Worm (Caenorhabditis elegans) whole organism, young adult: ENCODE results near the gene fbxa-82.

Experiments
- B0019.2 ChIP-seq: fragments of 200-800 bp; sonication (Bioruptor generic); conservative IDR thresholded peaks from 2 replicates; pipeline ENCODE4 v1.3.6; 2022; ENCODE audit warnings: missing genetic modification reagents, missing genetic modification characterization, missing compliant biosample characterization
- D2030.7 ChIP-seq: fragments of 200-800 bp; sonication (Bioruptor generic); IDR thresholded peaks from 2 replicates; pipeline ENCODE4 v1.3.6; 2022; ENCODE audit warnings: missing genetic modification reagents, missing genetic modification characterization, missing compliant biosample characterization
- F23B12.7 ChIP-seq: sonication (generic microtip); optimal IDR thresholded peaks from 2 replicates; lab custom pipeline; 2017; ENCODE audit warnings: missing genetic modification characterization, mild to moderate bottlenecking, missing compliant biosample characterization, antibody characterized with exemption, moderate library complexity; ENCODE audit not compliant: insufficient read depth
- F49E8.2 ChIP-seq: sonication (generic microtip); optimal IDR thresholded peaks from 3 replicates; lab custom pipeline; 2017; ENCODE audit warnings: missing genetic modification characterization, mild to moderate bottlenecking, missing compliant biosample characterization, antibody characterized with exemption, moderate library complexity; ENCODE audit not compliant: insufficient read depth
- F57C9.4 ChIP-seq: sonication (generic microtip); optimal IDR thresholded peaks from 2 replicates; lab custom pipeline; 2017; ENCODE audit warnings: mild to moderate bottlenecking, missing genetic modification characterization, missing compliant biosample characterization
- Y53F4B.3 ChIP-seq: fragments of 200-800 bp; sonication (Bioruptor generic); IDR thresholded peaks from 2 replicates; pipeline ENCODE4 v1.3.6; 2022; ENCODE audit warnings: missing genetic modification reagents, missing genetic modification characterization, missing compliant biosample characterization
- Y56A3A.18 ChIP-seq: fragments of 200-800 bp; sonication (Bioruptor generic); IDR thresholded peaks from 2 replicates; pipeline ENCODE4 v1.3.6; 2022; ENCODE audit warnings: missing genetic modification reagents, missing genetic modification characterization, missing compliant biosample characterization
- Y67H2A.10 ChIP-seq: fragments of 200-800 bp; sonication (Bioruptor generic); conservative IDR thresholded peaks from 2 replicates; pipeline ENCODE4 v1.3.6; 2022; ENCODE audit warnings: missing genetic modification reagents, missing genetic modification characterization, missing compliant biosample characterization
- Y95B8A.8 ChIP-seq: fragments of 200-800 bp; sonication (Bioruptor generic); IDR thresholded peaks from 2 replicates; pipeline ENCODE4 v1.3.6; 2022; ENCODE audit warnings: missing genetic modification reagents, missing genetic modification characterization, missing compliant biosample characterization
- ZK185.1 ChIP-seq: sonication (generic microtip); optimal IDR thresholded peaks from 2 replicates; lab custom pipeline; 2016; ENCODE audit warnings: mild to moderate bottlenecking, missing genetic modification characterization, missing compliant biosample characterization; ENCODE audit not compliant: poor library complexity, severe bottlenecking
- akir-1 ChIP-seq: fragments of 200-800 bp; sonication (Bioruptor generic); optimal IDR thresholded peaks from 2 replicates; lab custom pipeline; 2018; ENCODE audit warnings: mild to moderate bottlenecking, missing genetic modification characterization, moderate library complexity, missing compliant biosample characterization
- athp-1 ChIP-seq: sonication (generic microtip); optimal IDR thresholded peaks from 2 replicates; lab custom pipeline; 2017; ENCODE audit warnings: mild to moderate bottlenecking, missing genetic modification characterization, missing compliant biosample characterization
- attf-3 ChIP-seq: fragments of 200-800 bp; sonication (Bioruptor generic); conservative IDR thresholded peaks from 2 replicates; pipeline ENCODE4 v1.3.6; 2022; ENCODE audit warnings: missing genetic modification reagents, missing genetic modification characterization, missing compliant biosample characterization
- attf-6 ChIP-seq: fragments of 200-800 bp; sonication (Bioruptor generic); IDR thresholded peaks from 2 replicates; pipeline ENCODE4 v1.3.6; 2022; ENCODE audit warnings: missing genetic modification reagents, missing genetic modification characterization, missing compliant biosample characterization
- bed-2 ChIP-seq: fragments of 200-800 bp; sonication (Bioruptor generic); IDR thresholded peaks from 2 replicates; pipeline ENCODE4 v1.3.6; 2022; ENCODE audit warnings: missing genetic modification reagents, missing genetic modification characterization, missing compliant biosample characterization
- cebp-1 ChIP-seq, 2 experiments: fragments of 200-800 bp in 1 of 2; sonication (Bioruptor generic) in 1 of 2; sonication (generic microtip) in 1 of 2; IDR thresholded peaks in 1 of 2; optimal IDR thresholded peaks in 1 of 2; 2 replicates each; pipeline versions ENCODE4 v1.3.6 to Lab custom; 2017 to 2022; ENCODE audit warnings: missing compliant biosample characterization in 2 of 2, missing genetic modification characterization in 2 of 2, mild to moderate bottlenecking in 1 of 2, missing genetic modification reagents in 1 of 2, moderate library complexity in 1 of 2
- ceh-100 ChIP-seq: fragments of 200-800 bp; sonication (Bioruptor generic); IDR thresholded peaks from 2 replicates; pipeline ENCODE4 v1.3.6; 2022; ENCODE audit warnings: missing genetic modification reagents, missing genetic modification characterization, missing compliant biosample characterization
- ceh-40 ChIP-seq: fragments of 200-800 bp; sonication (Bioruptor generic); IDR thresholded peaks from 2 replicates; pipeline ENCODE4 v1.3.6; 2022; ENCODE audit warnings: missing genetic modification characterization, missing compliant biosample characterization
- ceh-58 ChIP-seq: fragments of 200-800 bp; sonication (Bioruptor generic); IDR thresholded peaks from 2 replicates; pipeline ENCODE4 v1.3.6; 2022; ENCODE audit warnings: missing genetic modification characterization, missing compliant biosample characterization
- chd-7 ChIP-seq: sonication (generic microtip); optimal IDR thresholded peaks from 2 replicates; lab custom pipeline; 2016; ENCODE audit warnings: mild to moderate bottlenecking, missing genetic modification characterization, moderate library complexity, missing compliant biosample characterization
- die-1 ChIP-seq: sonication (generic microtip); optimal IDR thresholded peaks from 2 replicates; lab custom pipeline; 2016; ENCODE audit warnings: missing genotype, mild to moderate bottlenecking, missing genetic modification characterization, missing compliant biosample characterization
- dox-1 ChIP-seq: fragments of 200-800 bp; sonication (Bioruptor generic); IDR thresholded peaks from 2 replicates; pipeline ENCODE4 v1.3.6; 2022; ENCODE audit warnings: missing genetic modification reagents, missing genetic modification characterization, missing compliant biosample characterization
- efl-1 ChIP-seq: fragments of 150-350 bp; optimal IDR thresholded peaks from 2 replicates; lab custom pipeline; 2014; ENCODE audit warnings: missing biosample characterization, missing genetic modification reagents, missing genetic modification characterization
- egl-44 ChIP-seq: fragments of 200-800 bp; sonication (Bioruptor generic); IDR thresholded peaks from 2 replicates; pipeline ENCODE4 v1.3.6; 2022; ENCODE audit warnings: missing genetic modification reagents, missing genetic modification characterization, missing compliant biosample characterization
- ekl-4 ChIP-seq: fragments of 200-800 bp; sonication (Bioruptor generic); IDR thresholded peaks from 2 replicates; pipeline ENCODE4 v1.3.6; 2022; ENCODE audit warnings: missing genetic modification reagents, missing genetic modification characterization, missing compliant biosample characterization
- fkh-3 ChIP-seq: sonication (generic microtip); optimal IDR thresholded peaks from 2 replicates; lab custom pipeline; 2016; ENCODE audit warnings: mild to moderate bottlenecking, missing genetic modification characterization, missing compliant biosample characterization
- hmg-20 ChIP-seq: fragments of 200-800 bp; sonication (Bioruptor generic); IDR thresholded peaks from 2 replicates; pipeline ENCODE4 v1.3.6; 2022; ENCODE audit warnings: missing genetic modification reagents, missing genetic modification characterization, missing compliant biosample characterization
- hrde-1 ChIP-seq: sonication (generic microtip); optimal IDR thresholded peaks from 2 replicates; lab custom pipeline; 2016; ENCODE audit warnings: missing genetic modification characterization, mild to moderate bottlenecking, missing compliant biosample characterization, moderate library complexity, missing genotype, missing genetic modification reagents, borderline replicate concordance
- lin-35 ChIP-seq, 3 experiments: fragments of 150-350 bp in 2 of 3; sonication (generic microtip) in 1 of 3; optimal IDR thresholded peaks; 2 replicates each; lab custom pipeline; 2014 to 2018; ENCODE audit warnings: missing biosample characterization in 3 of 3, missing genetic modification characterization in 3 of 3, missing genetic modification reagents in 3 of 3
- lin-40 ChIP-seq: sonication (generic microtip); optimal IDR thresholded peaks from 2 replicates; lab custom pipeline; 2016; ENCODE audit warnings: missing genetic modification characterization, mild to moderate bottlenecking, missing compliant biosample characterization, missing genotype, missing genetic modification reagents
- lsl-1 ChIP-seq: fragments of 200-800 bp; sonication (Bioruptor generic); optimal IDR thresholded peaks from 2 replicates; lab custom pipeline; 2018; ENCODE audit warnings: mild to moderate bottlenecking, missing genetic modification characterization, moderate library complexity, missing compliant biosample characterization
- madf-8 ChIP-seq: fragments of 200-800 bp; sonication (Bioruptor generic); conservative IDR thresholded peaks from 2 replicates; pipeline ENCODE4 v1.3.6; 2022; ENCODE audit warnings: missing genetic modification reagents, missing genetic modification characterization, missing compliant biosample characterization
- mcd-1 ChIP-seq: fragments of 200-800 bp; sonication (Bioruptor generic); IDR thresholded peaks from 2 replicates; pipeline ENCODE4 v1.3.6; 2022; ENCODE audit warnings: missing genetic modification reagents, missing genetic modification characterization, missing compliant biosample characterization
- nfya-2 ChIP-seq: fragments of 200-800 bp; sonication (Bioruptor generic); IDR thresholded peaks from 2 replicates; pipeline ENCODE4 v1.3.6; 2022; ENCODE audit warnings: missing genetic modification reagents, missing genetic modification characterization, missing compliant biosample characterization
- nhr-120 ChIP-seq: fragments of 200-800 bp; sonication (Bioruptor generic); IDR thresholded peaks from 2 replicates; pipeline ENCODE4 v1.3.6; 2022; ENCODE audit warnings: missing genetic modification characterization, missing compliant biosample characterization
- nhr-179 ChIP-seq: sonication (generic microtip); optimal IDR thresholded peaks from 2 replicates; lab custom pipeline; 2016; ENCODE audit warnings: mild to moderate bottlenecking, missing genetic modification characterization, missing compliant biosample characterization
- pha-4 ChIP-seq: fragments of 150-350 bp; sonication (generic microtip); optimal IDR thresholded peaks from 2 replicates; lab custom pipeline; 2014; ENCODE audit warnings: missing biosample characterization, missing genetic modification reagents, missing genetic modification characterization
- rec-8 ChIP-seq, 2 experiments: sonication (generic microtip); optimal IDR thresholded peaks; 2 replicates each; lab custom pipeline; 2016; ENCODE audit warnings: mild to moderate bottlenecking in 2 of 2, missing genetic modification characterization in 2 of 2, missing genetic modification reagents in 2 of 2, missing genotype in 2 of 2, missing biosample characterization in 1 of 2, missing compliant biosample characterization in 1 of 2, moderate library complexity in 1 of 2
- rpc-1 ChIP-seq, 2 experiments: fragments of 150-350 bp in 1 of 2; sonication (generic microtip) in 1 of 2; optimal IDR thresholded peaks; 2 replicates each; lab custom pipeline; 2014 to 2018; ENCODE audit warnings: missing biosample characterization in 1 of 2, missing genetic modification characterization in 1 of 2, missing genetic modification reagents in 1 of 2, missing genotype in 1 of 2
- snpc-4 ChIP-seq, 5 experiments: fragments of 150-350 bp in 1 of 5; sonication (generic microtip) in 4 of 5; optimal IDR thresholded peaks; 2 replicates each; lab custom pipeline; 2014 to 2018; ENCODE audit warnings: missing genetic modification characterization in 5 of 5, missing biosample characterization in 3 of 5, antibody characterized with exemption in 2 of 5, mild to moderate bottlenecking in 2 of 5, missing compliant biosample characterization in 2 of 5, missing genotype in 2 of 5, moderate library complexity in 2 of 5, missing genetic modification reagents in 1 of 5
- tbp1 ChIP-seq: fragments of 200-800 bp; sonication (Bioruptor generic); optimal IDR thresholded peaks from 2 replicates; lab custom pipeline; 2018; ENCODE audit warnings: mild to moderate bottlenecking, missing genetic modification characterization, missing compliant biosample characterization
- unc-130 ChIP-seq: sonication (generic microtip); optimal IDR thresholded peaks from 2 replicates; lab custom pipeline; 2016; ENCODE audit warnings: missing genetic modification reagents, missing genetic modification characterization, missing compliant biosample characterization
- ztf-18 ChIP-seq: sonication (generic microtip); optimal IDR thresholded peaks from 2 replicates; lab custom pipeline; 2016; ENCODE audit warnings: missing genotype, mild to moderate bottlenecking, missing genetic modification characterization, missing compliant biosample characterization
- ztf-25 ChIP-seq: fragments of 200-800 bp; sonication (Bioruptor generic); IDR thresholded peaks from 2 replicates; pipeline ENCODE4 v1.3.6; 2022; ENCODE audit warnings: missing genetic modification reagents, missing genetic modification characterization, missing compliant biosample characterization
- ztf-26 ChIP-seq: sonication (generic microtip); optimal IDR thresholded peaks from 2 replicates; lab custom pipeline; 2017; ENCODE audit warnings: missing genetic modification characterization, missing compliant biosample characterization

Gene fbxa-82

DNA sequence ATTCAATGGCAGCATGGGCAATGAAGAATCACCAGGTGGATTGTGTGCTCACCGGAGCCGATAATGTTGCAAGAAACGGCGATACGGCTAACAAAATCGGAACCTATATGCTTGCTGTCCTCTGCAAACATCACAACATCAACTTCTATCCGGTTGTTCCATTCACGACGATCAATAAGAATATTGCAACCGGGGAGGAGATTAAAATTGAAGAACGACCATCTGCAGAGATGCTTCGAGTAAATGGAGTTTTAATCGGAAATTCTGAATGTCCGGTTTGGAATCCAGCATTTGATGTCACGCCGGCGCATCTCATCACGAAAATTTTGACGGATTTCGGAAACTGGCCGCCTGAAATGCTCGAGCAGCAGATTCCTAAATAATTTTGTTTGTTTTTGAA is 31.3 kb upstream of the fbxa-82 start (continued):
- TF ChIP-seq cebp-1 (GFP tag; IDR thresholded peaks at IDR 0.05; lab: Robert Waterston, UW) (no peak), cebp-1 (tag; optimal IDR thresholded peaks at IDR 0.05; lab: Kevin White, UChicago) (peak; percentile 65)

ce11 chrV:15082291-15082690 is 30.0 kb upstream of the fbxa-82 start, which contains the start of the genes C01G10.10 and C01G10.9:
Gene C01G10.10, minus strand, starts transcription at chrV:15082441.
Gene C01G10.9, plus strand, starts transcription at chrV:15082530.
- TF ChIP-seq rec-8 (tag; optimal IDR thresholded peaks at IDR 0.05; lab: Kevin White, UChicago): peak; percentile 28 to 34
- TF ChIP-seq ztf-26: no peak
- TF ChIP-seq F57C9.4: no peak
- TF ChIP-seq hmg-20 (GFP tag; lab: Robert Waterston, UW): no peak
- 0 out of 2 replicates have a peak, but pooled peaks have one; percentile 18 for TF ChIP-seq dox-1 (GFP tag; lab: Robert Waterston, UW)
- no peak for TF ChIP-seq B0019.2 (GFP tag; lab: Robert Waterston, UW)
- TF ChIP-seq pha-4 (tag; lab: Kevin White, UChicago): no peak
- TF ChIP-seq ztf-25 (GFP tag; lab: Robert Waterston, UW): no peak
- no peak for TF ChIP-seq nhr-179
- no peak for TF ChIP-seq snpc-4 (GFP tag; optimal IDR thresholded peaks at IDR 0.05; lab: Kevin White, UChicago)
- peak in 2 of 4 experiments; percentile 32 to 54 for TF ChIP-seq snpc-4 (tag; optimal IDR thresholded peaks at IDR 0.05; lab: Kevin White, UChicago)
- no peak for TF ChIP-seq ceh-40 (GFP tag; lab: Robert Waterston, UW)
- no peak for TF ChIP-seq ekl-4
- 0 out of 2 replicates have a peak, but pooled peaks have one; percentile 42 for TF ChIP-seq bed-2 (GFP tag; lab: Robert Waterston, UW)
- peak; percentile 19 for TF ChIP-seq lsl-1 (GFP tag; lab: Kevin White, UChicago)
- no peak for TF ChIP-seq attf-6
- no peak for TF ChIP-seq egl-44 (GFP tag; lab: Robert Waterston, UW)
- no peak for TF ChIP-seq Y53F4B.3 (GFP tag; lab: Robert Waterston, UW)
- TF ChIP-seq attf-3 (GFP tag; lab: Robert Waterston, UW): no peak
- TF ChIP-seq madf-8 (GFP tag; lab: Robert Waterston, UW): no peak
- TF ChIP-seq ceh-58: no peak
- no peak for TF ChIP-seq rpc-1 (optimal IDR thresholded peaks at IDR 0.05; lab: Kevin White, UChicago)
- no peak for TF ChIP-seq rpc-1 (tag; optimal IDR thresholded peaks at IDR 0.05; lab: Kevin White, UChicago)
- TF ChIP-seq lin-40 (tag; lab: Kevin White, UChicago): peak; percentile 50
- TF ChIP-seq F49E8.2 (tag; lab: Kevin White, UChicago): no peak
- no peak for TF ChIP-seq nfya-2
- no peak for TF ChIP-seq hrde-1 (tag; lab: Kevin White, UChicago)
- TF ChIP-seq Y67H2A.10 (GFP tag; lab: Robert Waterston, UW): no peak
- TF ChIP-seq die-1: no peak
- TF ChIP-seq unc-130: peak; percentile 82
- TF ChIP-seq tbp1: no peak
- TF ChIP-seq Y95B8A.8 (GFP tag; lab: Robert Waterston, UW): no peak
- no peak for TF ChIP-seq nhr-120 (GFP tag; lab: Robert Waterston, UW)
- TF ChIP-seq F23B12.7 (tag; lab: Kevin White, UChicago): peak; percentile 16
- peak; percentile 68 for TF ChIP-seq mcd-1 (GFP tag; lab: Robert Waterston, UW)
- TF ChIP-seq chd-7 (tag; lab: Kevin White, UChicago): no peak
- TF ChIP-seq ztf-18 (tag; lab: Kevin White, UChicago): no peak
- TF ChIP-seq athp-1: no peak
- TF ChIP-seq ceh-100 (GFP tag; lab: Robert Waterston, UW): peak; percentile 43; the same call in 1 of the 2 replicates
- TF ChIP-seq lin-35 (GFP tag; optimal IDR thresholded peaks at IDR 0.05; lab: Kevin White, UChicago): peak in 1 of 3 experiments; percentile 30
- no peak for TF ChIP-seq efl-1 (GFP tag; lab: Kevin White, UChicago)
- TF ChIP-seq D2030.7 (GFP tag; lab: Robert Waterston, UW): no peak
- no peak for TF ChIP-seq Y56A3A.18 (GFP tag; lab: Robert Waterston, UW)
- peak; percentile 76 for TF ChIP-seq ZK185.1 (tag; lab: Kevin White, UChicago)
- no peak for TF ChIP-seq fkh-3 (tag; lab: Kevin White, UChicago)
- TF ChIP-seq akir-1 (GFP tag; lab: Kevin White, UChicago): no peak
